Fruit fly (Drosophila melanogaster) whole organism: ENCODE data around the gene GABA-B-R2.

Experiments
- CG8478 ChIP-seq: fragments of >200 bp; optimal IDR thresholded peaks from 2 replicates; lab custom pipeline; 2018; ENCODE audit warnings: inconsistent platforms
- Dll ChIP-seq: fragments of >200 bp; optimal IDR thresholded peaks from 2 replicates; lab custom pipeline; 2017
- psq ChIP-seq: fragments of >200 bp; optimal IDR thresholded peaks from 2 replicates; lab custom pipeline; 2017
- usp ChIP-seq: fragments of >200 bp; optimal IDR thresholded peaks from 2 replicates; lab custom pipeline; 2017; ENCODE audit warnings: missing biosample characterization, missing genetic modification characterization, mixed read lengths

DNA sequence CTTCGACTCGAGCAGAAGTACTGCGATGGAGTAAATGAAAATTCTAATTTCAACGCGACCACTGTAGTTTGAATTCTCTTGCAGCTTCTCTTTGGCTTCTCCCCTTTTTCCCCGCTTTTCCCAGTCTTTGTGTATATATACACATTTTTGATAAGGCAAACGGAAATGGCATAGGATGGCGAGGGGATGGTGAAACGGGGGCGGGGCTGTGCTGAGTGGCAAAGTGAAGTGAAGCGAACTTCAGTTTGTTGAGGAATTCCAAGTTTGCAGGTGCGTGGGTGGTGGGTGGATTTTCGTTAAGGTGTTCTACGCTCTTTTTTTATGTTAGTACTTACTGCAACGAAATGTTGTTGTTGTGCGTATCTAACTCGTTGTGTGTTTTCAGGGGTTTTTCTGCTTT, 31.6 kb upstream of the GABA-B-R2 start:
- TF ChIP-seq CG8478 (lab: Kevin White, UChicago) (no peak), Dll (no peak), usp (GFP tag; lab: Kevin White, UChicago) (no peak), psq (lab: Kevin White, UChicago) (no peak)
